Worm (Caenorhabditis elegans) whole organism, mixed stage, embryonic: ENCODE results near the gene C05D9.7.

Source experiments
- flh-1 ChIP-seq: fragments of 200-800 bp; sonication (Bioruptor generic); optimal IDR thresholded peaks from 2 replicates; lab custom pipeline; 2018; ENCODE audit warnings: mild to moderate bottlenecking, missing genetic modification characterization, moderate library complexity, missing compliant biosample characterization
- lin-32 ChIP-seq: fragments of 200-800 bp; sonication (Bioruptor generic); optimal IDR thresholded peaks from 2 replicates; lab custom pipeline; 2018; ENCODE audit warnings: mild to moderate bottlenecking, missing genetic modification characterization, missing compliant biosample characterization
- unc-120 ChIP-seq: sonication (generic microtip); optimal IDR thresholded peaks from 2 replicates; lab custom pipeline; 2017; ENCODE audit warnings: missing genetic modification characterization, missing compliant biosample characterization; ENCODE audit not compliant: poor library complexity, severe bottlenecking

DNA sequence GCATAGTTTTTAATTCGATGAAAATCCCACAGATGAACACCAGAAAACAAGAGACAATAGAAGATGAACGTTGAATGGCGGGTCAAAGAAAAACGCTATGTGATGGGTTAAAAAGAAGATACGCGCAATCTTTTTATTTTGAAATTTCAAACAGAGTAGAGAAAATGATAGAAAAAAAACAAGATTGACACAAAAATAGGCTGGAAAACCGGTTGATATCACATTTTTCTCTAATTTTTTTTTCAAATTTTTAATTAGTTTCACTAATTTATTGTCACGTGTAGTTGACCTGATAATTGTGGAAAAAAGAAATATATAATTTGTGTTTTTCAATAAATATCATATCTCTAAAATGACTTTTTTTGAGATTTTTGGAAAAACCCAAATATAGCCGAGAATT lies 4.9 kb upstream of the C05D9.7 start, which contains the start of gene C05D9.9:
- TF ChIP-seq unc-120 (tag; lab: Kevin White, UChicago): no peak
- no peak for TF ChIP-seq flh-1 (GFP tag; lab: Kevin White, UChicago)
- no peak for TF ChIP-seq lin-32 (GFP tag; lab: Kevin White, UChicago)
